Worm (Caenorhabditis elegans) whole organism, L1 larva: Measurements from ENCODE around the gene K04C1.5.

Experiments
- C04F5.9 ChIP-seq: sonication (generic microtip); optimal IDR thresholded peaks from 2 replicates; lab custom pipeline; 2016; ENCODE audit warnings: missing genetic modification characterization, missing compliant biosample characterization
- C16A3.4 ChIP-seq: fragments of 150-350 bp; optimal IDR thresholded peaks from 2 replicates; lab custom pipeline; 2014; ENCODE audit warnings: missing biosample characterization, missing genetic modification characterization
- C34B4.2 ChIP-seq: sonication (generic microtip); optimal IDR thresholded peaks from 2 replicates; lab custom pipeline; 2017; ENCODE audit warnings: mild to moderate bottlenecking, missing genetic modification characterization, missing compliant biosample characterization
- aha-1 ChIP-seq: fragments of 150-350 bp; optimal IDR thresholded peaks from 2 replicates; lab custom pipeline; 2014; ENCODE audit warnings: missing biosample characterization, missing genetic modification characterization
- aly-2 ChIP-seq: fragments of 150-350 bp; optimal IDR thresholded peaks from 2 replicates; lab custom pipeline; 2014; ENCODE audit warnings: missing biosample characterization, missing genetic modification characterization
- ceh-8 ChIP-seq: fragments of 200-800 bp; sonication (Bioruptor generic); optimal IDR thresholded peaks from 2 replicates; lab custom pipeline; 2018; ENCODE audit warnings: mild to moderate bottlenecking, missing genetic modification characterization, moderate library complexity, missing compliant biosample characterization
- ceh-82 ChIP-seq, 3 experiments: fragments of 150-350 bp in 1 of 3; sonication (generic microtip) in 2 of 3; optimal IDR thresholded peaks; 2 replicates each; lab custom pipeline; 2014 to 2017; ENCODE audit warnings: missing biosample characterization in 3 of 3, missing genetic modification characterization in 3 of 3
- ceh-88 ChIP-seq: fragments of 200-800 bp; sonication (Bioruptor generic); IDR thresholded peaks from 2 replicates; pipeline ENCODE4 v1.3.6; 2022; ENCODE audit warnings: missing genetic modification characterization, missing compliant biosample characterization
- ceh-90 ChIP-seq: sonication (generic microtip); optimal IDR thresholded peaks from 2 replicates; lab custom pipeline; 2016; ENCODE audit warnings: missing genetic modification characterization, missing compliant biosample characterization
- ces-1 ChIP-seq: fragments of 150-350 bp; optimal IDR thresholded peaks from 2 replicates; lab custom pipeline; 2014; ENCODE audit warnings: missing biosample characterization, missing genetic modification reagents, missing genetic modification characterization
- dpl-1 ChIP-seq, 3 experiments: fragments of 150-350 bp in 2 of 3; sonication (generic microtip) in 1 of 3; optimal IDR thresholded peaks; 2 replicates each; lab custom pipeline; 2014 to 2017; ENCODE audit warnings: missing biosample characterization in 3 of 3, missing genetic modification characterization in 3 of 3, missing genetic modification reagents in 3 of 3
- dsc-1 ChIP-seq: sonication (generic microtip); optimal IDR thresholded peaks from 2 replicates; lab custom pipeline; 2016; ENCODE audit warnings: mild to moderate bottlenecking, missing genetic modification characterization, missing compliant biosample characterization
- efl-1 ChIP-seq, 4 experiments: fragments of 150-350 bp; optimal IDR thresholded peaks in 3 of 4; peaks in 1 of 4; 1 replicate in 1 of 4; 2 replicates in 3 of 4; lab custom pipeline; 2014; ENCODE audit warnings: missing biosample characterization in 2 of 4, missing genetic modification characterization in 2 of 4, missing genetic modification reagents in 2 of 4
- egl-27 ChIP-seq, 2 experiments: fragments of 150-350 bp in 1 of 2; sonication (generic microtip); optimal IDR thresholded peaks; 3 replicates each; lab custom pipeline; 2017 to 2018; ENCODE audit warnings: missing biosample characterization in 2 of 2, missing genetic modification characterization in 2 of 2, missing genetic modification reagents in 2 of 2
- elt-2 ChIP-seq: sonication (generic microtip); optimal IDR thresholded peaks from 2 replicates; lab custom pipeline; 2016; ENCODE audit warnings: missing genetic modification characterization, mild to moderate bottlenecking, inconsistent platforms, missing compliant biosample characterization, missing genetic modification reagents
- fkh-10 ChIP-seq: sonication (generic microtip); optimal IDR thresholded peaks from 2 replicates; lab custom pipeline; 2017; ENCODE audit warnings: missing biosample characterization, missing genetic modification reagents, missing genetic modification characterization
- fkh-4 ChIP-seq: sonication (generic microtip); optimal IDR thresholded peaks from 2 replicates; lab custom pipeline; 2016; ENCODE audit warnings: missing compliant biosample characterization, missing genetic modification characterization, borderline replicate concordance
- fkh-8 ChIP-seq: sonication (generic microtip); optimal IDR thresholded peaks from 2 replicates; lab custom pipeline; 2016; ENCODE audit warnings: mild to moderate bottlenecking, missing genetic modification characterization, missing compliant biosample characterization
- grh-1 ChIP-seq: fragments of 200-800 bp; sonication (Bioruptor generic); IDR thresholded peaks from 2 replicates; pipeline ENCODE4 v1.3.6; 2022; ENCODE audit warnings: missing genetic modification reagents, missing genetic modification characterization, missing compliant biosample characterization
- hpl-2 ChIP-seq: fragments of 150-350 bp; optimal IDR thresholded peaks from 2 replicates; lab custom pipeline; 2014; ENCODE audit warnings: missing biosample characterization, missing genetic modification reagents, missing genetic modification characterization
- irx-1 ChIP-seq: sonication (generic microtip); optimal IDR thresholded peaks from 2 replicates; lab custom pipeline; 2016; ENCODE audit warnings: missing genetic modification characterization, missing compliant biosample characterization
- isw-1 ChIP-seq: fragments of 200-800 bp; sonication (Bioruptor generic); IDR thresholded peaks from 2 replicates; pipeline ENCODE4 v1.3.6; 2022; ENCODE audit warnings: missing genetic modification characterization, missing compliant biosample characterization
- jun-1 ChIP-seq: fragments of 150-350 bp; optimal IDR thresholded peaks from 2 replicates; lab custom pipeline; 2014; ENCODE audit warnings: missing biosample characterization, missing genetic modification reagents, missing genetic modification characterization
- lin-14 ChIP-seq: fragments of 200-800 bp; sonication (Bioruptor generic); optimal IDR thresholded peaks from 2 replicates; lab custom pipeline; 2018; ENCODE audit warnings: mild to moderate bottlenecking, missing genetic modification characterization, moderate library complexity, missing compliant biosample characterization
- lin-35 ChIP-seq, 2 experiments: fragments of 150-350 bp; optimal IDR thresholded peaks; 2 replicates each; lab custom pipeline; 2014; ENCODE audit warnings: missing biosample characterization in 2 of 2, missing genetic modification characterization in 2 of 2, missing genetic modification reagents in 2 of 2
- lsy-2 ChIP-seq, 2 experiments: fragments of 150-350 bp; optimal IDR thresholded peaks; 2 replicates each; lab custom pipeline; 2014; ENCODE audit warnings: missing biosample characterization in 2 of 2, missing genetic modification characterization in 2 of 2
- mab-9 ChIP-seq: fragments of 200-800 bp; sonication (Bioruptor generic); IDR thresholded peaks from 2 replicates; pipeline ENCODE4 v1.3.6; 2022; ENCODE audit warnings: missing genetic modification reagents, missing genetic modification characterization, missing compliant biosample characterization
- mdl-1 ChIP-seq, 2 experiments: fragments of 150-350 bp; optimal IDR thresholded peaks; 2 replicates each; lab custom pipeline; 2014 to 2017; ENCODE audit warnings: missing biosample characterization in 2 of 2, missing genetic modification characterization in 2 of 2, inconsistent platforms in 1 of 2
- mef-2 ChIP-seq: fragments of 150-350 bp; optimal IDR thresholded peaks from 2 replicates; lab custom pipeline; 2014; ENCODE audit warnings: missing biosample characterization, missing genetic modification characterization
- nhr-19 ChIP-seq: fragments of 200-800 bp; sonication (Bioruptor generic); conservative IDR thresholded peaks from 2 replicates; pipeline ENCODE4 v1.3.6; 2022; ENCODE audit warnings: missing genetic modification characterization, missing compliant biosample characterization
- nhr-20 ChIP-seq: sonication (generic microtip); optimal IDR thresholded peaks from 2 replicates; lab custom pipeline; 2016; ENCODE audit warnings: mild to moderate bottlenecking, missing genetic modification characterization, missing compliant biosample characterization
- nhr-237 ChIP-seq: fragments of 150-350 bp; optimal IDR thresholded peaks from 2 replicates; lab custom pipeline; 2014; ENCODE audit warnings: missing biosample characterization, missing genetic modification characterization
- nhr-28 ChIP-seq: fragments of 150-350 bp; optimal IDR thresholded peaks from 2 replicates; lab custom pipeline; 2014; ENCODE audit warnings: missing biosample characterization, missing genetic modification characterization
- nhr-47 ChIP-seq: sonication (generic microtip); optimal IDR thresholded peaks from 2 replicates; lab custom pipeline; 2016; ENCODE audit warnings: mild to moderate bottlenecking, missing genetic modification characterization, moderate library complexity, missing compliant biosample characterization
- nhr-77 ChIP-seq: fragments of 150-350 bp; optimal IDR thresholded peaks from 2 replicates; lab custom pipeline; 2014; ENCODE audit warnings: missing biosample characterization, missing genetic modification characterization
- nhr-85 ChIP-seq: sonication (generic microtip); peaks from one replicate; lab custom pipeline; 2016; ENCODE audit warnings: missing genetic modification characterization, inconsistent platforms, missing compliant biosample characterization
- nhr-90 ChIP-seq: sonication (generic microtip); optimal IDR thresholded peaks from 2 replicates; lab custom pipeline; 2016; ENCODE audit warnings: mild to moderate bottlenecking, missing genetic modification characterization, missing compliant biosample characterization; ENCODE audit not compliant: poor library complexity
- pag-3 ChIP-seq: sonication (generic microtip); optimal IDR thresholded peaks from 2 replicates; lab custom pipeline; 2017; ENCODE audit warnings: missing genetic modification characterization, mild to moderate bottlenecking, missing compliant biosample characterization, antibody characterized with exemption, borderline replicate concordance; ENCODE audit not compliant: insufficient read depth
- pqm-1 ChIP-seq: sonication (generic microtip); optimal IDR thresholded peaks from 3 replicates; lab custom pipeline; 2017; ENCODE audit warnings: missing biosample characterization, missing genetic modification characterization
- rnt-1 ChIP-seq: sonication (generic microtip); optimal IDR thresholded peaks from 2 replicates; lab custom pipeline; 2016; ENCODE audit warnings: mild to moderate bottlenecking, missing genetic modification characterization, moderate library complexity, missing compliant biosample characterization
- skn-1 ChIP-seq: fragments of 150-350 bp; optimal IDR thresholded peaks from 2 replicates; lab custom pipeline; 2014; ENCODE audit warnings: missing biosample characterization, missing genetic modification characterization
- snpc-4 ChIP-seq: fragments of 150-350 bp; optimal IDR thresholded peaks from 2 replicates; lab custom pipeline; 2014; ENCODE audit warnings: missing biosample characterization, missing genetic modification characterization
- snu-23 ChIP-seq: sonication (generic microtip); optimal IDR thresholded peaks from 2 replicates; lab custom pipeline; 2016; ENCODE audit warnings: missing genetic modification characterization, missing compliant biosample characterization
- swsn-7 ChIP-seq: sonication (generic microtip); optimal IDR thresholded peaks from 2 replicates; lab custom pipeline; 2016; ENCODE audit warnings: missing genetic modification characterization, missing compliant biosample characterization
- unc-62 ChIP-seq: fragments of 150-350 bp; optimal IDR thresholded peaks from 2 replicates; lab custom pipeline; 2014; ENCODE audit warnings: missing biosample characterization, missing genetic modification reagents, missing genetic modification characterization
- unc-98 ChIP-seq: fragments of 200-800 bp; sonication (Bioruptor generic); IDR thresholded peaks from 2 replicates; pipeline ENCODE4 v1.3.6; 2022; ENCODE audit warnings: missing genetic modification characterization, missing compliant biosample characterization
- vab-15 ChIP-seq: sonication (generic microtip); optimal IDR thresholded peaks from 2 replicates; lab custom pipeline; 2017; ENCODE audit warnings: missing genotype, mild to moderate bottlenecking, missing genetic modification characterization, missing compliant biosample characterization
- xbp-1 ChIP-seq: sonication (generic microtip); optimal IDR thresholded peaks from 2 replicates; lab custom pipeline; 2016; ENCODE audit warnings: missing genetic modification characterization, missing compliant biosample characterization
- zag-1 ChIP-seq: fragments of 150-350 bp; optimal IDR thresholded peaks from 2 replicates; lab custom pipeline; 2014; ENCODE audit warnings: missing biosample characterization, missing genetic modification characterization
- zip-4 ChIP-seq: fragments of 200-800 bp; sonication (Bioruptor generic); optimal IDR thresholded peaks from 2 replicates; lab custom pipeline; 2018; ENCODE audit warnings: mild to moderate bottlenecking, missing genetic modification characterization, moderate library complexity, missing compliant biosample characterization
- ztf-11 ChIP-seq, 2 experiments: sonication (generic microtip); optimal IDR thresholded peaks; 2 replicates each; lab custom pipeline; 2016 to 2017; ENCODE audit warnings: missing genetic modification characterization in 2 of 2, missing biosample characterization in 1 of 2, missing compliant biosample characterization in 1 of 2
- ztf-4 ChIP-seq: fragments of 150-350 bp; optimal IDR thresholded peaks from 2 replicates; lab custom pipeline; 2014; ENCODE audit warnings: missing biosample characterization, missing genetic modification characterization

K04C1.5 gene

ce11 chrX:14297209-14297608, 49.4 kb downstream of the K04C1.5 start:
- TF ChIP-seq mab-9 = no peak
- TF ChIP-seq grh-1 (GFP tag; lab: Robert Waterston, UW) = 0 out of 2 replicates have a peak, but pooled peaks have one; percentile 28
- peak; percentile 74 for TF ChIP-seq nhr-47
- no peak for TF ChIP-seq egl-27 (tag; optimal IDR thresholded peaks at IDR 0.05; lab: Kevin White, UChicago)
- no peak for TF ChIP-seq hpl-2 (GFP tag; lab: Kevin White, UChicago)
- peak; percentile 33 for TF ChIP-seq skn-1 (tag; lab: Kevin White, UChicago)
- TF ChIP-seq nhr-28 (tag; lab: Kevin White, UChicago) = no peak
- peak; percentile 92 for TF ChIP-seq lin-14 (GFP tag; lab: Kevin White, UChicago)
- no peak for TF ChIP-seq unc-62
- peak; percentile 77 for TF ChIP-seq fkh-8 (tag; lab: Kevin White, UChicago)
- TF ChIP-seq ztf-11 (tag; optimal IDR thresholded peaks at IDR 0.05; lab: Kevin White, UChicago) = peak in 1 of 2 experiments; percentile 59
- peak; percentile 74 for TF ChIP-seq C16A3.4 (tag; lab: Kevin White, UChicago)
- peak; percentile 62 to 84 for TF ChIP-seq efl-1 (optimal IDR thresholded peaks at IDR 0.05; lab: Kevin White, UChicago)
- peak; percentile 5 to 84 for TF ChIP-seq efl-1 (GFP tag; optimal IDR thresholded peaks at IDR 0.05 in 1 of 2; lab: Kevin White, UChicago)
- TF ChIP-seq dpl-1 (GFP tag; optimal IDR thresholded peaks at IDR 0.05; lab: Kevin White, UChicago) = peak; percentile 30 to 43 (median 32)
- no peak for TF ChIP-seq elt-2 (tag; lab: Kevin White, UChicago)
- peak; percentile 79 for TF ChIP-seq rnt-1 (tag; lab: Kevin White, UChicago)
- peak; percentile 87 for TF ChIP-seq snu-23 (GFP tag; lab: Kevin White, UChicago)
- TF ChIP-seq ceh-88 = no peak
- TF ChIP-seq zag-1 (tag; lab: Kevin White, UChicago) = no peak
- TF ChIP-seq fkh-10 (GFP tag; lab: Kevin White, UChicago) = peak; percentile 74
- TF ChIP-seq jun-1 (tag; lab: Kevin White, UChicago) = peak; percentile 38
- TF ChIP-seq ceh-82 (tag; optimal IDR thresholded peaks at IDR 0.05; lab: Kevin White, UChicago) = peak; percentile 63 to 72 (median 65)
- TF ChIP-seq nhr-19 (GFP tag; lab: Robert Waterston, UW) = peak; percentile 75
- peak in 1 of 2 experiments; percentile 72 for TF ChIP-seq mdl-1 (tag; optimal IDR thresholded peaks at IDR 0.05; lab: Kevin White, UChicago)
- peak; percentile 27 for TF ChIP-seq fkh-4 (tag; lab: Kevin White, UChicago)
- no peak for TF ChIP-seq pqm-1 (tag; lab: Kevin White, UChicago)
- TF ChIP-seq ceh-90 = no peak
- TF ChIP-seq nhr-237 (tag; lab: Kevin White, UChicago) = no peak
- TF ChIP-seq zip-4 (GFP tag; lab: Kevin White, UChicago) = no peak
- peak; percentile 53 to 76 for TF ChIP-seq lin-35 (GFP tag; optimal IDR thresholded peaks at IDR 0.05; lab: Kevin White, UChicago)
- TF ChIP-seq aha-1 = no peak
- TF ChIP-seq nhr-77 (tag; lab: Kevin White, UChicago) = peak; percentile 45
- TF ChIP-seq xbp-1 (tag; lab: Kevin White, UChicago) = peak; percentile 57
- no peak for TF ChIP-seq snpc-4 (tag; lab: Kevin White, UChicago)
- no peak for TF ChIP-seq ces-1 (GFP tag; lab: Kevin White, UChicago)
- TF ChIP-seq ceh-8 (GFP tag; lab: Kevin White, UChicago) = peak; percentile 54
- peak; percentile 53 for TF ChIP-seq irx-1 (tag; lab: Kevin White, UChicago)
- no peak for TF ChIP-seq C34B4.2 (tag; lab: Kevin White, UChicago)
- TF ChIP-seq dsc-1 = peak; percentile 73
- peak; percentile 13; the same call in 1 of the 2 replicates for TF ChIP-seq unc-98 (GFP tag; lab: Robert Waterston, UW)
- no peak for TF ChIP-seq aly-2 (tag; lab: Kevin White, UChicago)
- TF ChIP-seq swsn-7 = peak; percentile 75
- TF ChIP-seq pag-3 (tag; lab: Kevin White, UChicago) = peak; percentile 46
- TF ChIP-seq vab-15 (tag; lab: Kevin White, UChicago) = no peak
- TF ChIP-seq nhr-90 (tag; lab: Kevin White, UChicago) = peak; percentile 52
- peak; percentile 69 for TF ChIP-seq nhr-85 (tag; lab: Kevin White, UChicago)
- TF ChIP-seq isw-1 (GFP tag; lab: Robert Waterston, UW) = peak; percentile 41
- TF ChIP-seq C04F5.9 (tag; lab: Kevin White, UChicago) = peak; percentile 16
- peak; percentile 27 for TF ChIP-seq ztf-4 (tag; lab: Kevin White, UChicago)
- peak; percentile 77 for TF ChIP-seq nhr-20 (tag; lab: Kevin White, UChicago)
- TF ChIP-seq lsy-2 (tag; optimal IDR thresholded peaks at IDR 0.05; lab: Kevin White, UChicago) = peak; percentile 60 to 72
- no peak for TF ChIP-seq mef-2
